Worm (Caenorhabditis elegans): ENCODE measurements around the gene H25K10.1.

Gene H25K10.1

ce11 chrIV:16210913-16211312, 8.7 kb downstream of the H25K10.1 start, which contains the start of gene H25K10.2:
Gene H25K10.2 (minus strand): TSS chrIV:16211013.
- TF ChIP-seq F33H1.4 (GFP tag; IDR thresholded peaks at IDR 0.05): no peak

ce11 chrIV:16216165-16216564, 14.0 kb downstream of the H25K10.1 start:
- TF ChIP-seq F37B4.10 (GFP tag; IDR thresholded peaks at IDR 0.05) (no peak), attf-6 (GFP tag; IDR thresholded peaks at IDR 0.05) (peak; percentile 54; the same call in 1 of the 2 replicates), snpc-4 (GFP tag; optimal IDR thresholded peaks at IDR 0.05) (no peak), snpc-4 (tag; optimal IDR thresholded peaks at IDR 0.05) (peak in 2 of 4 experiments; percentile 22 to 58), lin-26 (GFP tag; IDR thresholded peaks at IDR 0.05) (no peak), chd-7 (tag; optimal IDR thresholded peaks at IDR 0.05) (no peak)

- TF ChIP-seq attf-6 (GFP tag; IDR thresholded peaks at IDR 0.05) (peak; percentile 80), ztf-28 (GFP tag; IDR thresholded peaks at IDR 0.05) (no peak), snpc-4 (GFP tag; optimal IDR thresholded peaks at IDR 0.05) (no peak), snpc-4 (tag; optimal IDR thresholded peaks at IDR 0.05) (peak in 1 of 4 experiments; percentile 36), F39B2.1 (GFP tag; IDR thresholded peaks at IDR 0.05) (no peak), mes-4 (tag; optimal IDR thresholded peaks at IDR 0.05) (no peak), ama-1 (optimal IDR thresholded peaks at IDR 0.05) (no peak), ama-1 (GFP tag; optimal IDR thresholded peaks at IDR 0.05) (no peak), lsl-1 (GFP tag; optimal IDR thresholded peaks at IDR 0.05) (no peak), egl-18 (GFP tag; IDR thresholded peaks at IDR 0.05) (no peak), B0019.2 (GFP tag; conservative IDR thresholded peaks at IDR 0.05) (no peak), hsf-1 (GFP tag; IDR thresholded peaks at IDR 0.05) (no peak), chd-7 (tag; optimal IDR thresholded peaks at IDR 0.05) (no peak)
These were observed 18.5 kb downstream of the H25K10.1 start for ce11 chrIV:16220688-16221087.

- TF ChIP-seq lin-40 (tag; optimal IDR thresholded peaks at IDR 0.05): no peak
- TF ChIP-seq lin-54 (GFP tag; optimal IDR thresholded peaks at IDR 0.05): no peak
- no peak for TF ChIP-seq Y95B8A.8 (GFP tag; IDR thresholded peaks at IDR 0.05)
- TF ChIP-seq ztf-26 (tag; optimal IDR thresholded peaks at IDR 0.05): no peak
- no peak for TF ChIP-seq nfya-1 (tag; optimal IDR thresholded peaks at IDR 0.05; ENCODE audit: borderline replicate concordance, insufficient read depth)
- TF ChIP-seq unc-62 (GFP tag; optimal IDR thresholded peaks at IDR 0.05): no peak
These were observed 19.4 kb downstream of the H25K10.1 start, which contains the start of gene srv-11 for ce11 chrIV:16221559-16221958. Gene srv-11 (minus strand): TSS chrIV:16221659.

- no peak for TF ChIP-seq lin-40 (tag; optimal IDR thresholded peaks at IDR 0.05)
- TF ChIP-seq Y56A3A.18 (GFP tag; IDR thresholded peaks at IDR 0.05): no peak
- TF ChIP-seq nfya-2 (GFP tag; IDR thresholded peaks at IDR 0.05): no peak
- no peak for TF ChIP-seq snpc-1.1 (tag; optimal IDR thresholded peaks at IDR 0.05; ENCODE audit: insufficient read depth)
- TF ChIP-seq F57C9.4 (tag; optimal IDR thresholded peaks at IDR 0.05): no peak
- TF ChIP-seq sea-2 (GFP tag; IDR thresholded peaks at IDR 0.05): no peak
- TF ChIP-seq athp-1 (tag; optimal IDR thresholded peaks at IDR 0.05): no peak
- TF ChIP-seq tlf-1 (GFP tag; optimal IDR thresholded peaks at IDR 0.05): no peak
- TF ChIP-seq B0261.1 (tag; optimal IDR thresholded peaks at IDR 0.05): no peak
- no peak for TF ChIP-seq F37B4.10 (GFP tag; IDR thresholded peaks at IDR 0.05)
- no peak for TF ChIP-seq let-526 (GFP tag; IDR thresholded peaks at IDR 0.05)
- no peak for TF ChIP-seq hsf-1 (GFP tag; IDR thresholded peaks at IDR 0.05)
- TF ChIP-seq ceh-100 (GFP tag; IDR thresholded peaks at IDR 0.05): no peak
- no peak for TF ChIP-seq ceh-40 (GFP tag; IDR thresholded peaks at IDR 0.05)
- TF ChIP-seq dpl-1 (GFP tag; optimal IDR thresholded peaks at IDR 0.05): no peak
- no peak for TF ChIP-seq fkh-3 (tag; optimal IDR thresholded peaks at IDR 0.05)
- no peak for TF ChIP-seq ZK185.1 (tag; optimal IDR thresholded peaks at IDR 0.05; ENCODE audit: poor library complexity, severe bottlenecking)
- TF ChIP-seq ztf-3 (GFP tag; optimal IDR thresholded peaks at IDR 0.05): no peak
These were observed 23.6 kb downstream of the H25K10.1 start, which contains the start of gene H25K10.4 for ce11 chrIV:16225747-16226146. Gene H25K10.4 (plus strand): TSS chrIV:16226047.

Data from whole organism, young adult.